Fruit fly (Drosophila melanogaster): ENCODE measurements around the gene S-Lap2.

The S-Lap2 gene

DNA sequence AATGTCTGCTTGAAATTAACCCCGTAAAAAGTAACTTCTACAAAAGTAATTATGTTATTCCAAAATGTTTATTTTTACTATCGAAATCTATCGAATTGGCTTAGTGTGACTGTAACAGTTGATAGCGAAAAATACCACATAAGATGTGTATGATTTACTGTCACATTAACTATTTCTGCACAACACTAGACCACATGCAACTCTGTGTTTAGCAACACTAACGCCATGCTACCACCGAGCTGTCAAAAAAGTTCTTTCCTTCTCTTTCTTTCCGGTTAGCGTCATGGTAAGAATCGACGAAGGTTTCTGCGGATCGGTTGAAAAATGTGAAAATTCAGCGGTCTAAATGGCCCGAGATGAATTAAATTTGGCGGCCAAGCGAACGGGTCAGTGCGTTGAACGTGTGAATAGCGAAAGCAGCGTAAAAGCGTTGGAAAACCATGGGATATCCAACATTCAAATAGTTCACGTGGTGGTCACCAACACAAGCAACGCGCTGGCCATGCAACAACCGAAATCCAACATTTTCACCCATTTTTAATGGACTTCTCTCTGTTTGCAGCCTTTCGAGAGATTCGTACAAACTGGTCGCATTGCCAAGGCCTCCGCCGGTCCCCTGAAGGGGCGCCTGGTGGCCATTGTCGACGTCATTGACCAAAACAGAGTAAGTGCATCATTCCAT lies 18.8 kb upstream of the S-Lap2 start, which contains the start of the genes Nelf-E and RpL14 (continued):
- TF ChIP-seq dmrt11E (tag; optimal IDR thresholded peaks at IDR 0.05) (peak; percentile 91), psq (GFP tag; optimal IDR thresholded peaks at IDR 0.05) (peak; percentile 81), CG6813 (GFP tag; optimal IDR thresholded peaks at IDR 0.05) (peak; percentile 98), sd (tag; optimal IDR thresholded peaks at IDR 0.05) (no peak), hkb (optimal IDR thresholded peaks at IDR 0.05) (no peak), hkb (GFP tag; IDR thresholded peaks at IDR 0.05) (peak; percentile 91), CG16863 (GFP tag; optimal IDR thresholded peaks at IDR 0.05) (peak; percentile 92), kni (GFP tag; optimal IDR thresholded peaks at IDR 0.05) (peak; percentile 91), CG12769 (tag; optimal IDR thresholded peaks at IDR 0.05) (peak; percentile 96), Antp (GFP tag; optimal IDR thresholded peaks at IDR 0.05) (peak; percentile 94), HLH54F (GFP tag; optimal IDR thresholded peaks at IDR 0.05) (peak; percentile 96), C15 (GFP tag; IDR thresholded peaks at IDR 0.05) (peak; percentile 91), CG32772 (GFP tag; IDR thresholded peaks at IDR 0.05) (peak; percentile 87), Spps (tag; optimal IDR thresholded peaks at IDR 0.05) (peak; percentile 81), mirr (GFP tag; optimal IDR thresholded peaks at IDR 0.05) (peak; percentile 99), CG2875 (GFP tag; optimal IDR thresholded peaks at IDR 0.05) (peak; percentile 93), toy (GFP tag; IDR thresholded peaks at IDR 0.05) (peak; percentile 80; the same call in 1 of the 2 replicates), HmgZ (tag; optimal IDR thresholded peaks at IDR 0.05) (peak; percentile 98), nom (GFP tag; optimal IDR thresholded peaks at IDR 0.05) (peak; percentile 93), stc (GFP tag; IDR thresholded peaks at IDR 0.05) (peak; percentile 92), CG6765 (GFP tag; optimal IDR thresholded peaks at IDR 0.05) (peak; percentile 99), phol (tag; optimal IDR thresholded peaks at IDR 0.05) (peak; percentile 100), ERR (GFP tag; optimal IDR thresholded peaks at IDR 0.05) (peak; percentile 92), Mes4 (GFP tag; optimal IDR thresholded peaks at IDR 0.05) (peak; percentile 99), bcd (GFP tag; optimal IDR thresholded peaks at IDR 0.05) (peak; percentile 97), CG13123 (GFP tag; optimal IDR thresholded peaks at IDR 0.05) (no peak), slp2 (GFP tag; optimal IDR thresholded peaks at IDR 0.05) (peak; percentile 94), dm (GFP tag; optimal IDR thresholded peaks at IDR 0.05) (peak; percentile 100), salm (tag; optimal IDR thresholded peaks at IDR 0.05) (peak; percentile 89), ab (GFP tag; optimal IDR thresholded peaks at IDR 0.05) (peak; percentile 40), CG11247 (GFP tag; IDR thresholded peaks at IDR 0.05) (peak; percentile 96), CG18476 (GFP tag; optimal IDR thresholded peaks at IDR 0.05) (peak; percentile 87), CkIIα-i1 (GFP tag; IDR thresholded peaks at IDR 0.05) (0 out of 2 replicates have a peak, but pooled peaks have one; percentile 29), CG1832 (GFP tag; optimal IDR thresholded peaks at IDR 0.05) (peak; percentile 55), Asciz (GFP tag; optimal IDR thresholded peaks at IDR 0.05) (peak; percentile 95), luna (GFP tag; optimal IDR thresholded peaks at IDR 0.05) (peak; percentile 96), tin (GFP tag; optimal IDR thresholded peaks at IDR 0.05) (peak; percentile 91), MBD-R2 (GFP tag; IDR thresholded peaks at IDR 0.05) (peak; percentile 97), BtbVII (GFP tag; optimal IDR thresholded peaks at IDR 0.05) (peak; percentile 96), Mrtf (GFP tag; IDR thresholded peaks at IDR 0.05) (peak; percentile 79), CG4617 (GFP tag; optimal IDR thresholded peaks at IDR 0.05; ENCODE audit: borderline replicate concordance) (peak; percentile 95), CG33557 (GFP tag; optimal IDR thresholded peaks at IDR 0.05) (peak; percentile 89), yki (optimal IDR thresholded peaks at IDR 0.05) (no peak), CG7357 (GFP tag; IDR thresholded peaks at IDR 0.05) (peak; percentile 69), Xrp1 (GFP tag; IDR thresholded peaks at IDR 0.05) (peak; percentile 82), CG3065 (GFP tag; optimal IDR thresholded peaks at IDR 0.05) (peak; percentile 86), Sox100B (GFP tag; optimal IDR thresholded peaks at IDR 0.05) (no peak), CG4854 (GFP tag; optimal IDR thresholded peaks at IDR 0.05) (no peak), hth (optimal IDR thresholded peaks at IDR 0.05) (no peak), chn (GFP tag; optimal IDR thresholded peaks at IDR 0.05) (peak; percentile 91), CG9797 (GFP tag; optimal IDR thresholded peaks at IDR 0.05) (peak; percentile 99)
